Fruit fly (Drosophila melanogaster): ENCODE results near the gene CG13398.

dm6 chr2L:8423047-8423446 lies 8.0 kb upstream of the CG13398 start:
- TF ChIP-seq br (optimal IDR thresholded peaks at IDR 0.05), result no peak
- no peak for TF ChIP-seq CG4617 (GFP tag; optimal IDR thresholded peaks at IDR 0.05; ENCODE audit: borderline replicate concordance)
- TF ChIP-seq CoRest (tag; optimal IDR thresholded peaks at IDR 0.05), result no peak
- TF ChIP-seq Doc2 (GFP tag; IDR thresholded peaks at IDR 0.05), result no peak
- no peak for TF ChIP-seq fru (optimal IDR thresholded peaks at IDR 0.05)
- no peak for TF ChIP-seq odd (GFP tag; optimal IDR thresholded peaks at IDR 0.05)
- TF ChIP-seq CG11696 (GFP tag; IDR thresholded peaks at IDR 0.05), result no peak
- no peak for TF ChIP-seq peb (GFP tag; IDR thresholded peaks at IDR 0.05)
- no peak for TF ChIP-seq Mad (GFP tag; optimal IDR thresholded peaks at IDR 0.05)
- TF ChIP-seq Nf-YB (GFP tag; optimal IDR thresholded peaks at IDR 0.05), result no peak
- TF ChIP-seq CG14710 (tag; optimal IDR thresholded peaks at IDR 0.05), result no peak
- TF ChIP-seq pan (optimal IDR thresholded peaks at IDR 0.05), result no peak
- no peak for TF ChIP-seq pan (GFP tag; optimal IDR thresholded peaks at IDR 0.05 in 1 of 2, IDR thresholded peaks at IDR 0.05 in 1 of 2)
- TF ChIP-seq Ets97D (GFP tag; optimal IDR thresholded peaks at IDR 0.05), result no peak

Data from whole organism, embryonic.